Fruit fly (Drosophila melanogaster) Kc167 (cell line): ENCODE results near the gene Rm62.

Source experiments
- Myc ChIP-seq: fragments of >200 bp; optimal IDR thresholded peaks from 2 replicates; lab custom pipeline; 2017; ENCODE audit warnings: missing external identifiers
- Sin3A ChIP-seq: fragments of >200 bp; optimal IDR thresholded peaks from 2 replicates; lab custom pipeline; 2018; ENCODE audit warnings: missing external identifiers
- h ChIP-seq: fragments of >200 bp; optimal IDR thresholded peaks from 3 replicates; lab custom pipeline; 2018; ENCODE audit warnings: missing external identifiers
- psq ChIP-seq: fragments of >200 bp; optimal IDR thresholded peaks from 2 replicates; lab custom pipeline; 2017; ENCODE audit warnings: missing external identifiers
- ttk ChIP-seq: sonication (Bioruptor generic); optimal IDR thresholded peaks from 2 replicates; lab custom pipeline; 2017; ENCODE audit warnings: missing external identifiers

dm6 chr3R:6008202-6009062 is at the start of gene Rm62:
- TF ChIP-seq h (lab: Kevin White, UChicago) = no peak
- TF ChIP-seq psq (lab: Kevin White, UChicago) = no peak
- TF ChIP-seq Myc (lab: Kevin White, UChicago) = no peak
- TF ChIP-seq ttk = no peak
- TF ChIP-seq Sin3A (lab: Kevin White, UChicago) = no peak
